Fruit fly (Drosophila melanogaster) whole organism, embryonic: ENCODE results near the gene CG17177.

ENCODE experiments used
- Adf1 ChIP-seq: fragments of 200-800 bp; sonication (Bioruptor generic); IDR thresholded peaks from 2 replicates; pipeline ENCODE4 v1.3.6; 2022; ENCODE audit warnings: missing biosample characterization, missing genetic modification characterization
- Atf6 ChIP-seq: fragments of 200-800 bp; sonication (Bioruptor generic); IDR thresholded peaks from 2 replicates; pipeline ENCODE4 v1.3.6; 2022; ENCODE audit warnings: missing biosample characterization, missing genetic modification characterization
- Blimp-1 ChIP-seq: fragments of 200-800 bp; sonication (Bioruptor generic); optimal IDR thresholded peaks from 3 replicates; lab custom pipeline; 2018; ENCODE audit warnings: missing biosample characterization, missing genetic modification characterization, mild to moderate bottlenecking, moderate library complexity, missing genetic modification reagents
- C15 ChIP-seq: fragments of 200-800 bp; sonication (Bioruptor generic); IDR thresholded peaks from 3 replicates; pipeline ENCODE4 v1.3.6; 2022; ENCODE audit warnings: missing biosample characterization, missing genetic modification characterization
- CG10209 ChIP-seq: fragments of 200-800 bp; sonication (Bioruptor generic); optimal IDR thresholded peaks from 3 replicates; lab custom pipeline; 2017; ENCODE audit warnings: missing biosample characterization, mild to moderate bottlenecking, missing genetic modification characterization, missing genetic modification reagents
- CG10274 ChIP-seq: fragments of 200-800 bp; sonication (Bioruptor generic); optimal IDR thresholded peaks from 3 replicates; lab custom pipeline; 2017; ENCODE audit warnings: missing biosample characterization, mild to moderate bottlenecking, missing genetic modification characterization
- CG10959 ChIP-seq: fragments of 200-800 bp; sonication (Bioruptor generic); IDR thresholded peaks from 2 replicates; pipeline ENCODE4 v1.3.6; 2022; ENCODE audit warnings: missing biosample characterization, missing genetic modification characterization
- CG12744 ChIP-seq: fragments of 200-800 bp; sonication (Bioruptor generic); optimal IDR thresholded peaks from 2 replicates; lab custom pipeline; 2016; ENCODE audit warnings: missing biosample characterization, missing genetic modification characterization
- CG13624 ChIP-seq: fragments of 200-800 bp; sonication (Bioruptor generic); optimal IDR thresholded peaks from 2 replicates; lab custom pipeline; 2016; ENCODE audit warnings: missing biosample characterization, missing genetic modification characterization
- CG14014 ChIP-seq: fragments of 200-800 bp; sonication (Bioruptor generic); IDR thresholded peaks from 2 replicates; pipeline ENCODE4 v1.3.6; 2022; ENCODE audit warnings: missing biosample characterization, missing genetic modification characterization
- CG14965 ChIP-seq: fragments of 200-800 bp; sonication (Bioruptor generic); optimal IDR thresholded peaks from 2 replicates; lab custom pipeline; 2016; ENCODE audit warnings: missing biosample characterization, missing genetic modification characterization, borderline replicate concordance
- CG17912 ChIP-seq: fragments of 200-800 bp; sonication (Bioruptor generic); optimal IDR thresholded peaks from 2 replicates; lab custom pipeline; 2018; ENCODE audit warnings: missing biosample characterization, mild to moderate bottlenecking, missing genetic modification characterization
- CG2199 ChIP-seq: fragments of 200-800 bp; sonication (Bioruptor generic); IDR thresholded peaks from 3 replicates; pipeline ENCODE4 v1.3.6; 2022; ENCODE audit warnings: missing biosample characterization, missing genetic modification characterization
- CG2678 ChIP-seq: fragments of 200-800 bp; sonication (Bioruptor generic); optimal IDR thresholded peaks from 3 replicates; lab custom pipeline; 2019; ENCODE audit warnings: missing biosample characterization, mild to moderate bottlenecking, missing genetic modification characterization, moderate library complexity
- CG31388 ChIP-seq: fragments of 200-800 bp; sonication (Bioruptor generic); optimal IDR thresholded peaks from 2 replicates; lab custom pipeline; 2016; ENCODE audit warnings: missing biosample characterization, missing genetic modification characterization
- CG3281 ChIP-seq: fragments of 200-800 bp; sonication (Bioruptor generic); optimal IDR thresholded peaks from 3 replicates; lab custom pipeline; 2017; ENCODE audit warnings: missing biosample characterization, mild to moderate bottlenecking, missing genetic modification characterization
- CG33557 ChIP-seq: fragments of 200-800 bp; sonication (Bioruptor generic); optimal IDR thresholded peaks from 2 replicates; lab custom pipeline; 2019; ENCODE audit warnings: missing biosample characterization, mild to moderate bottlenecking, missing genetic modification characterization, moderate library complexity
- CG5180 ChIP-seq: fragments of 200-800 bp; sonication (Bioruptor generic); optimal IDR thresholded peaks from 3 replicates; lab custom pipeline; 2017; ENCODE audit warnings: missing biosample characterization, missing genetic modification characterization, mild to moderate bottlenecking, moderate library complexity, missing genetic modification reagents
- CG6654 ChIP-seq: fragments of 200-800 bp; sonication (Bioruptor generic); optimal IDR thresholded peaks from 2 replicates; lab custom pipeline; 2017; ENCODE audit warnings: missing biosample characterization, mild to moderate bottlenecking, missing genetic modification characterization
- CG6765 ChIP-seq: fragments of 200-800 bp; sonication (Bioruptor generic); optimal IDR thresholded peaks from 3 replicates; lab custom pipeline; 2017; ENCODE audit warnings: missing biosample characterization, mild to moderate bottlenecking, missing genetic modification characterization
- CG6813 ChIP-seq: fragments of 200-800 bp; sonication (Bioruptor generic); optimal IDR thresholded peaks from 2 replicates; lab custom pipeline; 2017; ENCODE audit warnings: missing biosample characterization, missing genetic modification characterization, mild to moderate bottlenecking, moderate library complexity, missing genetic modification reagents
- CG8359 ChIP-seq: fragments of 200-800 bp; sonication (Bioruptor generic); optimal IDR thresholded peaks from 2 replicates; lab custom pipeline; 2017; ENCODE audit warnings: missing biosample characterization, mild to moderate bottlenecking, missing genetic modification characterization, borderline replicate concordance
- CG9609 ChIP-seq: fragments of 200-800 bp; sonication (Bioruptor generic); optimal IDR thresholded peaks from 3 replicates; lab custom pipeline; 2016; ENCODE audit warnings: missing biosample characterization, missing genetic modification characterization
- Dip3 ChIP-seq: fragments of 200-800 bp; sonication (Bioruptor generic); optimal IDR thresholded peaks from 3 replicates; lab custom pipeline; 2016; ENCODE audit warnings: missing biosample characterization, missing genetic modification characterization
- Dll ChIP-seq: fragments of 200-800 bp; sonication (Bioruptor generic); IDR thresholded peaks from 4 replicates; pipeline ENCODE4 v1.3.6; 2022; ENCODE audit warnings: missing biosample characterization, missing genetic modification characterization; ENCODE audit not compliant: partially characterized antibody
- Doc2 ChIP-seq: fragments of 200-800 bp; sonication (Bioruptor generic); IDR thresholded peaks from 2 replicates; pipeline ENCODE4 v1.3.6; 2022; ENCODE audit warnings: missing biosample characterization, missing genetic modification characterization
- Eip74EF ChIP-seq, 2 experiments: fragments of 200-800 bp in 1 of 2; fragments of >200 bp in 1 of 2; sonication (Bioruptor generic) in 1 of 2; optimal IDR thresholded peaks; 2 replicates each; lab custom pipeline; 2017 to 2019; ENCODE audit warnings: missing biosample characterization in 2 of 2, missing genetic modification characterization in 2 of 2, mild to moderate bottlenecking in 1 of 2, moderate library complexity in 1 of 2
- GATAe ChIP-seq: fragments of 200-800 bp; sonication (Bioruptor generic); conservative IDR thresholded peaks from 2 replicates; pipeline ENCODE4 v1.3.6; 2022; ENCODE audit warnings: missing biosample characterization, missing genetic modification characterization
- Hand ChIP-seq: fragments of 200-800 bp; sonication (Bioruptor generic); optimal IDR thresholded peaks from 2 replicates; lab custom pipeline; 2017; ENCODE audit warnings: mild to moderate bottlenecking, missing biosample characterization, missing genetic modification reagents, missing genetic modification characterization
- Max ChIP-seq: fragments of 200-800 bp; sonication (Bioruptor generic); optimal IDR thresholded peaks from 2 replicates; lab custom pipeline; 2016; ENCODE audit warnings: missing biosample characterization, mild to moderate bottlenecking, missing genetic modification characterization
- Spps ChIP-seq: fragments of 200-800 bp; sonication (Bioruptor generic); optimal IDR thresholded peaks from 2 replicates; lab custom pipeline; 2018; ENCODE audit warnings: missing biosample characterization, mild to moderate bottlenecking, missing genetic modification characterization
- Usf ChIP-seq: fragments of 200-800 bp; sonication (Bioruptor generic); optimal IDR thresholded peaks from 2 replicates; lab custom pipeline; 2017; ENCODE audit warnings: missing genotype, missing biosample characterization, missing genetic modification characterization
- esg ChIP-seq: fragments of 200-800 bp; sonication (Bioruptor generic); conservative IDR thresholded peaks from 2 replicates; pipeline ENCODE4 v1.3.6; 2022; ENCODE audit warnings: missing biosample characterization, missing genetic modification characterization
- fd64A ChIP-seq: fragments of 200-800 bp; sonication (Bioruptor generic); optimal IDR thresholded peaks from 3 replicates; lab custom pipeline; 2018; ENCODE audit warnings: missing biosample characterization, mild to moderate bottlenecking, missing genetic modification characterization
- fd96Cb ChIP-seq: fragments of 200-800 bp; sonication (Bioruptor generic); optimal IDR thresholded peaks from 2 replicates; lab custom pipeline; 2018; ENCODE audit warnings: missing biosample characterization, mild to moderate bottlenecking, missing genetic modification characterization, moderate library complexity
- grau ChIP-seq: fragments of 200-800 bp; optimal IDR thresholded peaks from 3 replicates; lab custom pipeline; 2019; ENCODE audit warnings: missing biosample characterization, mild to moderate bottlenecking, missing genetic modification characterization, moderate library complexity
- hbn ChIP-seq: fragments of 200-800 bp; sonication (Bioruptor generic); IDR thresholded peaks from 2 replicates; pipeline ENCODE4 v1.3.6; 2022; ENCODE audit warnings: missing biosample characterization, missing genetic modification characterization; ENCODE audit not compliant: partially characterized antibody
- lov ChIP-seq, 2 experiments: fragments of 200-800 bp in 1 of 2; fragments of >200 bp in 1 of 2; sonication (Bioruptor generic) in 1 of 2; IDR thresholded peaks in 1 of 2; optimal IDR thresholded peaks in 1 of 2; 2 replicates in 1 of 2; 3 replicates in 1 of 2; pipeline versions ENCODE4 v1.3.6 to Lab custom; 2017 to 2022; ENCODE audit warnings: missing biosample characterization in 1 of 2, missing genetic modification characterization in 1 of 2
- maf-S ChIP-seq: fragments of 200-800 bp; sonication (Bioruptor generic); optimal IDR thresholded peaks from 2 replicates; lab custom pipeline; 2016; ENCODE audit warnings: missing biosample characterization, missing genetic modification characterization
- onecut ChIP-seq: fragments of 200-800 bp; sonication (Bioruptor generic); IDR thresholded peaks from 2 replicates; pipeline ENCODE4 v1.3.6; 2022; ENCODE audit warnings: missing biosample characterization, missing genetic modification characterization
- pnt ChIP-seq: fragments of 200-800 bp; sonication (Bioruptor generic); optimal IDR thresholded peaks from 3 replicates; lab custom pipeline; 2016; ENCODE audit warnings: missing biosample characterization, missing genetic modification characterization
- repo ChIP-seq: fragments of 200-800 bp; sonication (Bioruptor generic); optimal IDR thresholded peaks from 2 replicates; lab custom pipeline; 2016; ENCODE audit warnings: missing biosample characterization, missing genetic modification characterization
- row ChIP-seq: fragments of 200-800 bp; sonication (Bioruptor generic); IDR thresholded peaks from 3 replicates; pipeline ENCODE4 v1.3.6; 2022; ENCODE audit warnings: missing biosample characterization, missing genetic modification characterization
- sens ChIP-seq: fragments of 200-800 bp; sonication (Bioruptor generic); peaks from one replicate; lab custom pipeline; 2016; ENCODE audit warnings: missing biosample characterization, missing genetic modification characterization
- ssp ChIP-seq: fragments of 200-800 bp; sonication (Bioruptor generic); IDR thresholded peaks from 2 replicates; pipeline ENCODE4 v1.3.6; 2022; ENCODE audit warnings: missing biosample characterization, missing genetic modification characterization
- tll ChIP-seq, 2 experiments: fragments of 200-800 bp in 1 of 2; fragments of >200 bp in 1 of 2; sonication (Bioruptor generic) in 1 of 2; optimal IDR thresholded peaks; 2 replicates each; lab custom pipeline; 2017 to 2019; ENCODE audit warnings: missing biosample characterization in 2 of 2, missing genetic modification characterization in 2 of 2, mild to moderate bottlenecking in 1 of 2, moderate library complexity in 1 of 2
- unc-4 ChIP-seq: fragments of 200-800 bp; sonication (Bioruptor generic); IDR thresholded peaks from 2 replicates; pipeline ENCODE4 v1.3.6; 2022; ENCODE audit warnings: missing biosample characterization, missing genetic modification characterization; ENCODE audit not compliant: partially characterized antibody
- vnd ChIP-seq: fragments of 200-800 bp; sonication (Bioruptor generic); IDR thresholded peaks from 3 replicates; pipeline ENCODE4 v1.3.6; 2022; ENCODE audit warnings: missing biosample characterization, missing genetic modification characterization; ENCODE audit not compliant: partially characterized antibody

Gene CG17177

dm6 chr3L:14672387-14673110, 28.9 kb downstream of the CG17177 start, which contains the start of the genes CG43121 and ome (continued):
- no peak for TF ChIP-seq esg
- TF ChIP-seq Blimp-1 (GFP tag; lab: Kevin White, UChicago), result peak; percentile 88
- no peak for TF ChIP-seq fd96Cb
- TF ChIP-seq Dll (GFP tag; lab: Robert Waterston, UW), result no peak
- no peak for TF ChIP-seq vnd (GFP tag; lab: Robert Waterston, UW)
- TF ChIP-seq CG6765 (GFP tag; lab: Kevin White, UChicago), result no peak
- peak; percentile 51; the same call in 2 of the 3 replicates for TF ChIP-seq row (GFP tag; lab: Robert Waterston, UW)
- TF ChIP-seq CG6654 (GFP tag; lab: Kevin White, UChicago), result no peak
- TF ChIP-seq onecut (GFP tag; lab: Robert Waterston, UW), result no peak
- no peak for TF ChIP-seq pnt (GFP tag; lab: Kevin White, UChicago)
- TF ChIP-seq CG12744 (GFP tag; lab: Kevin White, UChicago), result no peak
- TF ChIP-seq Usf (GFP tag; lab: Kevin White, UChicago), result no peak
- no peak for TF ChIP-seq CG6813 (GFP tag; lab: Kevin White, UChicago)
- TF ChIP-seq sens (GFP tag; lab: Kevin White, UChicago), result peak; percentile 80
- no peak for TF ChIP-seq CG31388 (GFP tag; lab: Kevin White, UChicago)
- TF ChIP-seq CG17912, result no peak
- 0 out of 2 replicates have a peak, but pooled peaks have one; percentile 26 for TF ChIP-seq hbn
- 0 out of 2 replicates have a peak, but pooled peaks have one; percentile 5 for TF ChIP-seq CG10959 (GFP tag; lab: Robert Waterston, UW)
- TF ChIP-seq Adf1 (GFP tag; lab: Robert Waterston, UW), result peak; percentile 21; the same call in 1 of the 2 replicates
- TF ChIP-seq CG14965 (GFP tag; lab: Kevin White, UChicago), result no peak
- TF ChIP-seq CG14014, result 0 out of 2 replicates have a peak, but pooled peaks have one; percentile 41
- TF ChIP-seq Doc2, result no peak
- no peak for TF ChIP-seq CG3281 (GFP tag; lab: Kevin White, UChicago)
- no peak for TF ChIP-seq fd64A (GFP tag; lab: Kevin White, UChicago)
- no peak for TF ChIP-seq C15 (GFP tag; lab: Robert Waterston, UW)
- no peak for TF ChIP-seq CG9609 (GFP tag; lab: Kevin White, UChicago)
- TF ChIP-seq Max (GFP tag; lab: Kevin White, UChicago), result no peak
- TF ChIP-seq maf-S (GFP tag; lab: Kevin White, UChicago), result no peak
- no peak for TF ChIP-seq CG8359 (GFP tag; lab: Kevin White, UChicago)
- no peak for TF ChIP-seq ssp
- no peak for TF ChIP-seq repo
- TF ChIP-seq grau (tag; lab: Kevin White, UChicago), result no peak
- peak; percentile 18 for TF ChIP-seq CG5180 (GFP tag; lab: Kevin White, UChicago)
- TF ChIP-seq CG2678 (tag; lab: Kevin White, UChicago), result no peak
- no peak for TF ChIP-seq CG33557 (GFP tag; lab: Kevin White, UChicago)
- no peak for TF ChIP-seq lov (optimal IDR thresholded peaks at IDR 0.05; lab: Kevin White, UChicago)
- no peak for TF ChIP-seq lov (GFP tag; IDR thresholded peaks at IDR 0.05; lab: Robert Waterston, UW)
- TF ChIP-seq Atf6 (GFP tag; lab: Robert Waterston, UW), result peak; percentile 62
- no peak for TF ChIP-seq CG10209 (GFP tag; lab: Kevin White, UChicago)
- peak; percentile 68; the same call in 1 of the 3 replicates for TF ChIP-seq CG2199 (GFP tag; lab: Robert Waterston, UW)
- no peak for TF ChIP-seq CG10274
- TF ChIP-seq unc-4 (GFP tag; lab: Robert Waterston, UW), result no peak
- peak in 1 of 2 experiments; percentile 26 for TF ChIP-seq Eip74EF (GFP tag; optimal IDR thresholded peaks at IDR 0.05; lab: Kevin White, UChicago)
- no peak for TF ChIP-seq Spps
- TF ChIP-seq tll (GFP tag; optimal IDR thresholded peaks at IDR 0.05; lab: Kevin White, UChicago), result no peak
- no peak for TF ChIP-seq Hand (GFP tag; lab: Kevin White, UChicago)
- TF ChIP-seq CG13624 (GFP tag; lab: Kevin White, UChicago), result peak; percentile 12
- TF ChIP-seq GATAe (GFP tag; lab: Robert Waterston, UW), result no peak
- TF ChIP-seq Dip3 (GFP tag; lab: Kevin White, UChicago), result no peak
